Worm (Caenorhabditis elegans) whole organism, L3 larva: Measurements from ENCODE around the gene C05G5.3.

ENCODE experiments used
- ama-1 ChIP-seq: fragments of 150-350 bp; optimal IDR thresholded peaks from 2 replicates; lab custom pipeline; 2018
- egl-5 ChIP-seq: fragments of 150-350 bp; optimal IDR thresholded peaks from 2 replicates; lab custom pipeline; 2017; ENCODE audit warnings: missing biosample characterization, missing genetic modification reagents, missing genetic modification characterization, inconsistent platforms
- elt-2 ChIP-seq: sonication (generic microtip); optimal IDR thresholded peaks from 2 replicates; lab custom pipeline; 2016; ENCODE audit warnings: missing genetic modification reagents, mild to moderate bottlenecking, missing genetic modification characterization, missing compliant biosample characterization
- elt-3 ChIP-seq, 3 experiments: fragments of 150-350 bp in 1 of 3; sonication (generic microtip) in 2 of 3; optimal IDR thresholded peaks; 2 replicates in 2 of 3; 4 replicates in 1 of 3; lab custom pipeline; 2014 to 2017; ENCODE audit warnings: missing biosample characterization in 3 of 3, missing genetic modification characterization in 3 of 3
- nhr-237 ChIP-seq: fragments of 150-350 bp; optimal IDR thresholded peaks from 2 replicates; lab custom pipeline; 2014; ENCODE audit warnings: missing biosample characterization, missing genetic modification characterization
- pqm-1 ChIP-seq: fragments of 150-350 bp; optimal IDR thresholded peaks from 2 replicates; lab custom pipeline; 2017; ENCODE audit warnings: missing biosample characterization, missing genetic modification characterization, inconsistent platforms
- sea-2 ChIP-seq: fragments of 150-350 bp; sonication (generic microtip); optimal IDR thresholded peaks from 4 replicates; lab custom pipeline; 2014; ENCODE audit warnings: missing biosample characterization, missing genetic modification reagents, missing genetic modification characterization
- ztf-4 ChIP-seq: fragments of 150-350 bp; optimal IDR thresholded peaks from 2 replicates; lab custom pipeline; 2014; ENCODE audit warnings: missing biosample characterization, missing genetic modification characterization

DNA sequence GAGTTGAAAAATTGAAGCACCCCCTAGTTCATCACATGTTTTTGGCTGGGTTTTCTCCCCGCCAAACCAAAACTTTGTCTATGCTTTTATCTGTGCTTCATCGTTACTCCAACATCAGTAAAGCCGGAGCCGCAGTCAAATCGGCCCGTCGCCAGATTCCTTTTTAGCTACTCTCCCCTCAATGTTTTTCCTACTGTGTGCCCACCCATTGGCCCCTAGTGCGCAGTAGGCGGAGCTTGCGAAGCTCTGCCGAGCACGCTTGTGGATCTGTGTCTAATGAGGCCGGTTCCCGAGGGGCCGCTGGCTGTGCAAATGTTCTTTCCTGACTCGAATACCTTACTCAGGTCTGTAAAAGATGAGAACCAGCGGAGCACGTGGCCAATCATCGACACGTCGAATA, 24.5 kb upstream of the C05G5.3 start:
- TF ChIP-seq nhr-237 (tag; lab: Kevin White, UChicago) (no peak), elt-2 (tag; lab: Kevin White, UChicago) (no peak), egl-5 (no peak), ztf-4 (tag; lab: Kevin White, UChicago) (no peak), sea-2 (GFP tag; lab: Kevin White, UChicago) (no peak), pqm-1 (tag; lab: Kevin White, UChicago) (no peak), elt-3 (tag; optimal IDR thresholded peaks at IDR 0.05; lab: Kevin White, UChicago) (no peak), ama-1 (lab: Kevin White, UChicago) (no peak)
